Worm (Caenorhabditis elegans): ENCODE data around the gene map-2.
"Not testable (repeated sequence)": the region's sequence is repeated elsewhere in the genome, so short reads cannot be mapped to it uniquely, and the experiment has no call there.

DNA sequence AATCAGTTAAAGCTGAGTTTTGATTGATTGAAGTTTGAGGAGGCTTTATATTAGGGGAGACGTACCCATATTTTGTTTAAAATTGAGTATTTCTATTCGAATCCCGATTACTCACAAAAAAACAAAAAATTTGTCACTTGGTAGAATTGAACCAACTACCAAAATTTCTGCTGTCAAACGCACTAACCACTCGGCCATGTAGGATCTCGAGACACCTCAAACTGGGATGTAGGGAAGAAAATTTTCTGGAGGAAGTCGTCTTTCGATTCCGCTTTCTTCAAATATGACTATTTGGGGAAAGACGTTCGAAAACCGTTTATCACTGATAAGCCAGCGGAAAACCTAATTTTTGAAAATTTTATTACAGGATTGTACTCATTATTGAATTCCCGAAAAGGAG is 36.1 kb downstream of the map-2 start:
- TF ChIP-seq ama-1 (optimal IDR thresholded peaks at IDR 0.05); madf-9 (GFP tag; conservative IDR thresholded peaks at IDR 0.05); mxl-3 (GFP tag; optimal IDR thresholded peaks at IDR 0.05); lin-29 (GFP tag; IDR thresholded peaks at IDR 0.05); dpl-1 (GFP tag; optimal IDR thresholded peaks at IDR 0.05); nhr-11 (tag; optimal IDR thresholded peaks at IDR 0.05); skn-1 (tag; optimal IDR thresholded peaks at IDR 0.05): not testable (repeated sequence)
